Fruit fly (Drosophila melanogaster): ENCODE measurements around the gene CG16815.

The CG16815 gene

dm6 chr2L:13229388-13229882 is at the start of gene CG16815:
Gene CG16815, plus strand, starts transcription at chr2L:13229832.
- TF ChIP-seq psq (optimal IDR thresholded peaks at IDR 0.05) (no peak), ttk (optimal IDR thresholded peaks at IDR 0.05) (no peak)

dm6 chr2L:13182415-13182814 is 47.2 kb upstream of the CG16815 start, which contains the start of gene Mgat3:
Gene Mgat3, minus strand, starts transcription at chr2L:13182596.
- no peak for TF ChIP-seq Myc (optimal IDR thresholded peaks at IDR 0.05)
- TF ChIP-seq h (optimal IDR thresholded peaks at IDR 0.05) = no peak
- no peak for TF ChIP-seq psq (optimal IDR thresholded peaks at IDR 0.05)
- no peak for TF ChIP-seq Sin3A (optimal IDR thresholded peaks at IDR 0.05)
- TF ChIP-seq ttk (optimal IDR thresholded peaks at IDR 0.05) = no peak
- no peak for TF ChIP-seq insv (optimal IDR thresholded peaks at IDR 0.05)

- TF ChIP-seq insv (optimal IDR thresholded peaks at IDR 0.05) (no peak), Sin3A (optimal IDR thresholded peaks at IDR 0.05) (no peak), ttk (optimal IDR thresholded peaks at IDR 0.05) (no peak), h (optimal IDR thresholded peaks at IDR 0.05) (no peak), psq (optimal IDR thresholded peaks at IDR 0.05) (no peak), Myc (optimal IDR thresholded peaks at IDR 0.05) (no peak)
Measured at dm6 chr2L:13183150-13183549, 46.5 kb upstream of the CG16815 start, which contains the start of gene Rsph1. Gene Rsph1, plus strand, starts transcription at chr2L:13183450.

dm6 chr2L:13190534-13190933 is 39.1 kb upstream of the CG16815 start:
- TF ChIP-seq psq (optimal IDR thresholded peaks at IDR 0.05) (no peak), insv (optimal IDR thresholded peaks at IDR 0.05) (no peak), h (optimal IDR thresholded peaks at IDR 0.05) (no peak), Sin3A (optimal IDR thresholded peaks at IDR 0.05) (no peak), ttk (optimal IDR thresholded peaks at IDR 0.05) (no peak), Myc (optimal IDR thresholded peaks at IDR 0.05) (no peak)

dm6 chr2L:13191052-13191678 is 38.5 kb upstream of the CG16815 start:
- no peak for TF ChIP-seq ttk (optimal IDR thresholded peaks at IDR 0.05)
- no peak for TF ChIP-seq Sin3A (optimal IDR thresholded peaks at IDR 0.05)
- TF ChIP-seq psq (optimal IDR thresholded peaks at IDR 0.05) = no peak
- no peak for TF ChIP-seq h (optimal IDR thresholded peaks at IDR 0.05)
- no peak for TF ChIP-seq Myc (optimal IDR thresholded peaks at IDR 0.05)
- no peak for TF ChIP-seq insv (optimal IDR thresholded peaks at IDR 0.05)

dm6 chr2L:13191894-13192293 is 37.7 kb upstream of the CG16815 start, which contains the start of the genes CG16974 and Edem2:
Gene CG16974, minus strand, starts transcription at chr2L:13191979.
Gene Edem2, plus strand, starts transcription at chr2L:13192201.
- TF ChIP-seq psq (optimal IDR thresholded peaks at IDR 0.05) (no peak), h (optimal IDR thresholded peaks at IDR 0.05) (no peak), Myc (optimal IDR thresholded peaks at IDR 0.05) (no peak), insv (optimal IDR thresholded peaks at IDR 0.05) (no peak), Sin3A (optimal IDR thresholded peaks at IDR 0.05) (no peak), ttk (optimal IDR thresholded peaks at IDR 0.05) (no peak)

- TF ChIP-seq insv (optimal IDR thresholded peaks at IDR 0.05) (no peak), Sin3A (optimal IDR thresholded peaks at IDR 0.05) (no peak), ttk (optimal IDR thresholded peaks at IDR 0.05) (no peak), h (optimal IDR thresholded peaks at IDR 0.05) (no peak), Myc (optimal IDR thresholded peaks at IDR 0.05) (no peak), psq (optimal IDR thresholded peaks at IDR 0.05) (no peak)
Measured at dm6 chr2L:13195822-13196221, 33.8 kb upstream of the CG16815 start.

dm6 chr2L:13202960-13203436 is 26.6 kb upstream of the CG16815 start, which contains the start of gene CG16972:
Gene CG16972, minus strand, starts transcription at chr2L:13203295.
- TF ChIP-seq insv (optimal IDR thresholded peaks at IDR 0.05) = no peak
- no peak for TF ChIP-seq psq (optimal IDR thresholded peaks at IDR 0.05)
- no peak for TF ChIP-seq ttk (optimal IDR thresholded peaks at IDR 0.05)

dm6 chr2L:13203437-13204137 is 26.0 kb upstream of the CG16815 start, which contains the start of gene Pect:
Gene Pect, plus strand, starts transcription at chr2L:13203762.
- TF ChIP-seq Sin3A (optimal IDR thresholded peaks at IDR 0.05) = no peak
- TF ChIP-seq Myc (optimal IDR thresholded peaks at IDR 0.05) = no peak
- TF ChIP-seq psq (optimal IDR thresholded peaks at IDR 0.05) = no peak
- no peak for TF ChIP-seq h (optimal IDR thresholded peaks at IDR 0.05)
- no peak for TF ChIP-seq ttk (optimal IDR thresholded peaks at IDR 0.05)
- no peak for TF ChIP-seq insv (optimal IDR thresholded peaks at IDR 0.05)

dm6 chr2L:13204151-13204550 is 25.5 kb upstream of the CG16815 start:
- TF ChIP-seq psq (optimal IDR thresholded peaks at IDR 0.05) (no peak), Myc (optimal IDR thresholded peaks at IDR 0.05) (no peak)

dm6 chr2L:13205256-13205655 is 24.4 kb upstream of the CG16815 start:
- TF ChIP-seq Sin3A (optimal IDR thresholded peaks at IDR 0.05) (no peak), insv (optimal IDR thresholded peaks at IDR 0.05) (no peak), ttk (optimal IDR thresholded peaks at IDR 0.05) (no peak), psq (optimal IDR thresholded peaks at IDR 0.05) (no peak), Myc (optimal IDR thresholded peaks at IDR 0.05) (no peak), h (optimal IDR thresholded peaks at IDR 0.05) (no peak)

dm6 chr2L:13206077-13206668 is 23.5 kb upstream of the CG16815 start:
- TF ChIP-seq psq (optimal IDR thresholded peaks at IDR 0.05) = no peak
- TF ChIP-seq Sin3A (optimal IDR thresholded peaks at IDR 0.05) = no peak
